Worm (Caenorhabditis elegans) whole organism, L3 larva: ENCODE measurements around the gene F46B6.5.

Experiments
- ama-1 ChIP-seq: fragments of 150-350 bp; optimal IDR thresholded peaks from 2 replicates; lab custom pipeline; 2018
- elt-2 ChIP-seq: sonication (generic microtip); optimal IDR thresholded peaks from 2 replicates; lab custom pipeline; 2016; ENCODE audit warnings: missing genetic modification reagents, mild to moderate bottlenecking, missing genetic modification characterization, missing compliant biosample characterization
- nhr-77 ChIP-seq: fragments of 150-350 bp; optimal IDR thresholded peaks from 2 replicates; lab custom pipeline; 2014; ENCODE audit warnings: missing biosample characterization, missing genetic modification characterization

- TF ChIP-seq ama-1 (no peak), elt-2 (tag; lab: Kevin White, UChicago) (no peak), nhr-77 (tag; lab: Kevin White, UChicago) (no peak)
Observed at ce11 chrV:9744934-9745333, 37.9 kb downstream of the F46B6.5 start, which contains the start of gene F58E6.13.
